Fruit fly (Drosophila melanogaster) whole organism, prepupa: ENCODE measurements around the gene CG17597.

Experiments used
- CG16779 ChIP-seq: fragments of 200-800 bp; sonication (Bioruptor generic); optimal IDR thresholded peaks from 3 replicates; lab custom pipeline; 2017; ENCODE audit warnings: missing biosample characterization, mild to moderate bottlenecking, missing genetic modification characterization
- CG6163 ChIP-seq: fragments of 200-800 bp; sonication (Bioruptor generic); IDR thresholded peaks from 3 replicates; pipeline ENCODE4 v1.3.6; 2022; ENCODE audit warnings: missing biosample characterization, missing genetic modification characterization
- CG7368 ChIP-seq: fragments of 200-800 bp; sonication (Bioruptor generic); optimal IDR thresholded peaks from 3 replicates; lab custom pipeline; 2016; ENCODE audit warnings: missing biosample characterization, missing genetic modification characterization
- CG8119 ChIP-seq: fragments of 200-800 bp; sonication (Bioruptor generic); IDR thresholded peaks from 3 replicates; pipeline ENCODE4 v1.3.6; 2022; ENCODE audit warnings: missing biosample characterization, missing genetic modification characterization
- CG8319 ChIP-seq: fragments of 200-800 bp; sonication (Bioruptor generic); optimal IDR thresholded peaks from 3 replicates; lab custom pipeline; 2016; ENCODE audit warnings: missing biosample characterization, missing genetic modification characterization
- CG9139 ChIP-seq: fragments of 200-800 bp; sonication (Bioruptor generic); optimal IDR thresholded peaks from 3 replicates; lab custom pipeline; 2017; ENCODE audit warnings: missing biosample characterization, mild to moderate bottlenecking, missing genetic modification characterization
- Eip78C ChIP-seq: fragments of 200-800 bp; sonication (Bioruptor generic); peaks from one replicate; lab custom pipeline; 2016; ENCODE audit warnings: missing biosample characterization, missing genetic modification characterization
- Hr39 ChIP-seq: fragments of 200-800 bp; sonication (Bioruptor generic); optimal IDR thresholded peaks from 2 replicates; lab custom pipeline; 2016; ENCODE audit warnings: missing biosample characterization, missing genetic modification characterization
- acj6 ChIP-seq: fragments of 200-800 bp; sonication (Bioruptor generic); optimal IDR thresholded peaks from 3 replicates; lab custom pipeline; 2016; ENCODE audit warnings: missing biosample characterization, missing genetic modification characterization
- ss ChIP-seq, 2 experiments: fragments of 200-800 bp; sonication (Bioruptor generic); optimal IDR thresholded peaks; 2 replicates in 1 of 2; 3 replicates in 1 of 2; lab custom pipeline; 2017 to 2018; ENCODE audit warnings: mild to moderate bottlenecking in 2 of 2, missing biosample characterization in 2 of 2, missing genetic modification characterization in 2 of 2, moderate library complexity in 1 of 2
- svp ChIP-seq: fragments of 200-800 bp; sonication (Bioruptor generic); peaks from one replicate; lab custom pipeline; 2016; ENCODE audit warnings: missing biosample characterization, missing genetic modification characterization

DNA sequence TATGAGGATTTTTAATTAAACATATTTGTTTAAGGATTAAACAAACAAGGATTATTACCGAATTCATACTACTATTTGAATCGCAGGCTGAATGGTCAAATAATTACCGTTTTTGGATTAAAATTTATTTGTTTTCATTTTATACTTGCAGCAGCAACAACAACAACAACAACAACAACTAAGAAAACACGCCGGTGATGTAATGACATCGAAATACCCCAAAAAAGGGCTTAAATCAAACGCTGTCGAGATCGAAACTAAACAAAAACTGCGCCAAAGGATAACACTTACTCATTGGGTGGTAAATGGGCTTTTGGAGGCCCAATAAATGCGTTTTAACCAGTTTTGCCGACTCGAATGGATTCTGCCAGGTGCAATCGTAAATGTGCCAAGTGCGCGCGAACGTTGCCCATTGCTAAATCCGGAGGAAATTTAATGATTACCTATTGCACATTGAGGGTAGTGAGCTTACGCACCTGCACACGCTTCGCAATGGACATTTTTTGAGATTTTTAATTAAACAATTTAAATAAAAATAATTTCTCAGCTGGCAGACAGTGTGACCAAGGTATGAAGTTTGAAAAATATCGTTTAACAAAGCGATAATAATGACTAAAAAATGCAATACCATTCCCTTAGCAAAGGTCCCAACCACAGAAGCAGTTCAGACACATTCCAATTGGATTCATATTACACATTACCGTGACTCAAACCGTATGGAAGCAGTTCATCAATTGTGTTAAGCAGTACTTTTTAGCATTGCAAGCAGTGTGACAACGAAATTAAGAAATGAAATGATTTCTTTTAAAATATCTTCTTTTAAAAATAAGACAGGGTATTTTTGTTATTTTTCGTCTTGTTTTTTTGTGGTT lies 27.9 kb upstream of the CG17597 start, which contains the start of the genes CG10602 and mRpL13:
- no peak for TF ChIP-seq CG6163 (GFP tag; lab: Robert Waterston, UW)
- no peak for TF ChIP-seq CG8119 (GFP tag; lab: Robert Waterston, UW)
- no peak for TF ChIP-seq acj6 (GFP tag; lab: Kevin White, UChicago)
- TF ChIP-seq ss (GFP tag; optimal IDR thresholded peaks at IDR 0.05; lab: Kevin White, UChicago) = no peak
- no peak for TF ChIP-seq CG16779 (tag; lab: Kevin White, UChicago)
- no peak for TF ChIP-seq svp (GFP tag; lab: Kevin White, UChicago)
- no peak for TF ChIP-seq CG7368 (GFP tag; lab: Kevin White, UChicago)
- no peak for TF ChIP-seq CG9139 (GFP tag; lab: Kevin White, UChicago)
- no peak for TF ChIP-seq CG8319 (GFP tag; lab: Kevin White, UChicago)
- TF ChIP-seq Eip78C (GFP tag; lab: Kevin White, UChicago) = peak; percentile 3
- TF ChIP-seq Hr39 (GFP tag; lab: Kevin White, UChicago) = no peak
